Comparison of ENCODE assay signal across 8 worm cellular contexts in genomic region chrII:7363990-7364455, ce11.
TF ChIP-seq lines count a peak whose summit lies in the region.

msra-1 (minus strand) TSS chrII:7364040.

TF ChIP-seq in whole organism, L1 larva, 84 proteins besides CTCF, POLR2A, EP300 and RAD21 (continues in another document):
- TF ChIP-seq ets-5 (GFP tag; IDR thresholded peaks at IDR 0.05; lab: Robert Waterston, UW) = no peak
- peak; percentile 98 for TF ChIP-seq skn-1 (tag; optimal IDR thresholded peaks at IDR 0.05; lab: Kevin White, UChicago)
- TF ChIP-seq mdl-1 (tag; optimal IDR thresholded peaks at IDR 0.05; lab: Kevin White, UChicago) = no peak
- TF ChIP-seq aha-1 (tag; optimal IDR thresholded peaks at IDR 0.05; lab: Kevin White, UChicago) = no peak
- no peak for TF ChIP-seq zag-1 (tag; optimal IDR thresholded peaks at IDR 0.05; lab: Kevin White, UChicago)
- no peak for TF ChIP-seq ama-1 (optimal IDR thresholded peaks at IDR 0.05; lab: Kevin White, UChicago)
- TF ChIP-seq lsy-2 (tag; optimal IDR thresholded peaks at IDR 0.05; lab: Kevin White, UChicago) = peak; percentile 14 to 57
- TF ChIP-seq mep-1 (tag; optimal IDR thresholded peaks at IDR 0.05; lab: Kevin White, UChicago) = peak; percentile 50
- TF ChIP-seq efl-3 (GFP tag; optimal IDR thresholded peaks at IDR 0.05; lab: Kevin White, UChicago) = no peak
- peak; percentile 47 for TF ChIP-seq nhr-71 (tag; optimal IDR thresholded peaks at IDR 0.05; lab: Kevin White, UChicago)
- TF ChIP-seq lir-3 (tag; optimal IDR thresholded peaks at IDR 0.05; lab: Kevin White, UChicago; ENCODE audit: poor library complexity) = peak; percentile 32
- no peak for TF ChIP-seq unc-62 (GFP tag; optimal IDR thresholded peaks at IDR 0.05; lab: Kevin White, UChicago)

TF ChIP-seq in whole organism, L2 larva, 48 proteins besides CTCF, POLR2A, EP300 and RAD21 (continues in another document):
- peak; percentile 39 for TF ChIP-seq unc-55 (GFP tag; optimal IDR thresholded peaks at IDR 0.05; lab: Kevin White, UChicago)
- TF ChIP-seq fos-1 (tag; optimal IDR thresholded peaks at IDR 0.05; lab: Kevin White, UChicago) = peak; percentile 88
- peak; percentile 75 for TF ChIP-seq crh-2 (tag; optimal IDR thresholded peaks at IDR 0.05; lab: Kevin White, UChicago)
- TF ChIP-seq lsy-2 (tag; optimal IDR thresholded peaks at IDR 0.05; lab: Kevin White, UChicago) = peak in 1 of 2 experiments; percentile 46
- peak; percentile 99 for TF ChIP-seq skn-1 (tag; optimal IDR thresholded peaks at IDR 0.05; lab: Kevin White, UChicago)
- TF ChIP-seq sma-3 (GFP tag; optimal IDR thresholded peaks at IDR 0.05; lab: Kevin White, UChicago) = no peak
- no peak for TF ChIP-seq ceh-82 (tag; optimal IDR thresholded peaks at IDR 0.05; lab: Kevin White, UChicago)
- no peak for TF ChIP-seq mdl-1 (tag; optimal IDR thresholded peaks at IDR 0.05; lab: Kevin White, UChicago)
- TF ChIP-seq nhr-129 (tag; optimal IDR thresholded peaks at IDR 0.05; lab: Kevin White, UChicago) = peak; percentile 88
- peak; percentile 77 for TF ChIP-seq sma-9 (GFP tag; optimal IDR thresholded peaks at IDR 0.05; lab: Kevin White, UChicago)
- TF ChIP-seq sma-9 (tag; optimal IDR thresholded peaks at IDR 0.05; lab: Kevin White, UChicago) = no peak

TF ChIP-seq in whole organism, L3 larva, 47 proteins besides CTCF, POLR2A, EP300 and RAD21 (continues in another document):
- TF ChIP-seq snpc-4 (tag; optimal IDR thresholded peaks at IDR 0.05; lab: Kevin White, UChicago) (peak; percentile 30), hmg-11 (tag; optimal IDR thresholded peaks at IDR 0.05; lab: Kevin White, UChicago) (peak; percentile 21), sea-2 (GFP tag; optimal IDR thresholded peaks at IDR 0.05; lab: Kevin White, UChicago) (no peak), elt-2 (tag; optimal IDR thresholded peaks at IDR 0.05; lab: Kevin White, UChicago) (peak; percentile 74), nfya-1 (tag; optimal IDR thresholded peaks at IDR 0.05; lab: Kevin White, UChicago; ENCODE audit: insufficient read depth) (peak; percentile 70), ceh-82 (tag; optimal IDR thresholded peaks at IDR 0.05; lab: Kevin White, UChicago) (no peak), skn-1 (tag; optimal IDR thresholded peaks at IDR 0.05; lab: Kevin White, UChicago) (peak; percentile 99), ceh-28 (tag; optimal IDR thresholded peaks at IDR 0.05; lab: Kevin White, UChicago) (peak; percentile 57), elt-3 (tag; optimal IDR thresholded peaks at IDR 0.05; lab: Kevin White, UChicago) (no peak), unc-39 (tag; optimal IDR thresholded peaks at IDR 0.05; lab: Kevin White, UChicago) (no peak), ceh-9 (tag; optimal IDR thresholded peaks at IDR 0.05; lab: Kevin White, UChicago) (no peak), pqm-1 (tag; optimal IDR thresholded peaks at IDR 0.05; lab: Kevin White, UChicago) (peak; percentile 72)

TF ChIP-seq in whole organism, L4 larva, 104 proteins besides CTCF, POLR2A, EP300 and RAD21 (continues in another document):
- TF ChIP-seq ZK546.5 (tag; optimal IDR thresholded peaks at IDR 0.05; lab: Kevin White, UChicago) (no peak), pha-4 (GFP tag; IDR thresholded peaks at IDR 0.05; lab: Robert Waterston, UW) (no peak), pha-4 (tag; optimal IDR thresholded peaks at IDR 0.05; lab: Kevin White, UChicago) (no peak), snpc-1.2 (GFP tag; IDR thresholded peaks at IDR 0.05; lab: Robert Waterston, UW) (no peak), ceh-62 (tag; optimal IDR thresholded peaks at IDR 0.05; lab: Kevin White, UChicago) (no peak), hmg-1.1 (GFP tag; IDR thresholded peaks at IDR 0.05; lab: Robert Waterston, UW) (peak; percentile 30; the same call in 1 of the 2 replicates), unc-39 (tag; optimal IDR thresholded peaks at IDR 0.05; lab: Kevin White, UChicago) (no peak), ceh-44 (GFP tag; IDR thresholded peaks at IDR 0.05; lab: Robert Waterston, UW) (no peak), nhr-77 (tag; optimal IDR thresholded peaks at IDR 0.05; lab: Kevin White, UChicago) (no peak), egl-27 (tag; optimal IDR thresholded peaks at IDR 0.05; lab: Kevin White, UChicago) (no peak), madf-9 (GFP tag; conservative IDR thresholded peaks at IDR 0.05; lab: Robert Waterston, UW) (no peak), lsy-2 (tag; optimal IDR thresholded peaks at IDR 0.05; lab: Kevin White, UChicago) (peak in 1 of 2 experiments; percentile 65)

TF ChIP-seq in whole organism, late embryonic, 69 proteins besides CTCF, POLR2A, EP300 and RAD21:
- TF ChIP-seq ahr-1 (tag; optimal IDR thresholded peaks at IDR 0.05; lab: Kevin White, UChicago) (no peak), unc-55 (GFP tag; optimal IDR thresholded peaks at IDR 0.05; lab: Kevin White, UChicago) (peak; percentile 90), dve-1 (tag; optimal IDR thresholded peaks at IDR 0.05; lab: Kevin White, UChicago) (peak; percentile 35)

TF ChIP-seq in whole organism, midembryonic, 9 proteins besides CTCF, POLR2A, EP300 and RAD21:
- no peak for TF ChIP-seq tab-1 (GFP tag; IDR thresholded peaks at IDR 0.05; lab: Robert Waterston, UW)
- TF ChIP-seq cog-1 (tag; optimal IDR thresholded peaks at IDR 0.05; lab: Kevin White, UChicago) = peak; percentile 66

TF ChIP-seq in whole organism, mixed stage, embryonic, 35 proteins besides CTCF, POLR2A, EP300 and RAD21:
- peak; percentile 65 for TF ChIP-seq ceh-39 (tag; optimal IDR thresholded peaks at IDR 0.05; lab: Kevin White, UChicago)
- TF ChIP-seq unc-120 (tag; optimal IDR thresholded peaks at IDR 0.05; lab: Kevin White, UChicago; ENCODE audit: poor library complexity, severe bottlenecking) = peak; percentile 21
- no peak for TF ChIP-seq nhr-12 (tag; optimal IDR thresholded peaks at IDR 0.05; lab: Kevin White, UChicago)
- TF ChIP-seq M03D4.4 (tag; optimal IDR thresholded peaks at IDR 0.05; lab: Kevin White, UChicago) = no peak
- TF ChIP-seq blmp-1 (tag; optimal IDR thresholded peaks at IDR 0.05; lab: Kevin White, UChicago) = no peak
- TF ChIP-seq sem-2 (GFP tag; optimal IDR thresholded peaks at IDR 0.05; lab: Kevin White, UChicago) = no peak
- TF ChIP-seq nhr-76 (tag; optimal IDR thresholded peaks at IDR 0.05; lab: Kevin White, UChicago) = no peak
- no peak for TF ChIP-seq mls-2 (tag; optimal IDR thresholded peaks at IDR 0.05; lab: Kevin White, UChicago)
- no peak for TF ChIP-seq snpc-4 (tag; optimal IDR thresholded peaks at IDR 0.05; lab: Kevin White, UChicago)
- peak; percentile 24 for TF ChIP-seq hlh-1 (tag; optimal IDR thresholded peaks at IDR 0.05; lab: Kevin White, UChicago)
- TF ChIP-seq cnd-1 (tag; optimal IDR thresholded peaks at IDR 0.05; lab: Kevin White, UChicago) = no peak
- TF ChIP-seq elt-1 (tag; optimal IDR thresholded peaks at IDR 0.05; lab: Kevin White, UChicago; ENCODE audit: borderline replicate concordance, insufficient read depth) = peak; percentile 18
- TF ChIP-seq nhr-237 (tag; optimal IDR thresholded peaks at IDR 0.05; lab: Kevin White, UChicago) = no peak
- TF ChIP-seq mab-5 (tag; optimal IDR thresholded peaks at IDR 0.05; lab: Kevin White, UChicago) = no peak
- peak; percentile 82 for TF ChIP-seq unc-62 (GFP tag; optimal IDR thresholded peaks at IDR 0.05; lab: Kevin White, UChicago)
- TF ChIP-seq ham-2 (GFP tag; optimal IDR thresholded peaks at IDR 0.05; lab: Kevin White, UChicago) = no peak
- TF ChIP-seq ces-1 (GFP tag; optimal IDR thresholded peaks at IDR 0.05; lab: Kevin White, UChicago) = peak; percentile 46
- no peak for TF ChIP-seq nhr-28 (tag; optimal IDR thresholded peaks at IDR 0.05; lab: Kevin White, UChicago)
- no peak for TF ChIP-seq bed-3 (GFP tag; optimal IDR thresholded peaks at IDR 0.05; lab: Kevin White, UChicago)

TF ChIP-seq in whole organism, young adult, 124 proteins besides CTCF, POLR2A, EP300 and RAD21:
- TF ChIP-seq attf-5 (GFP tag; optimal IDR thresholded peaks at IDR 0.05; lab: Kevin White, UChicago) (peak; percentile 22), hmg-1.2 (GFP tag; IDR thresholded peaks at IDR 0.05; lab: Robert Waterston, UW) (peak; percentile 32; the same call in 1 of the 2 replicates), ZK185.1 (tag; optimal IDR thresholded peaks at IDR 0.05; lab: Kevin White, UChicago; ENCODE audit: poor library complexity, severe bottlenecking) (peak; percentile 32), nhr-80 (tag; optimal IDR thresholded peaks at IDR 0.05; lab: Kevin White, UChicago) (peak; percentile 80), zfh-2 (GFP tag; conservative IDR thresholded peaks at IDR 0.05; lab: Robert Waterston, UW) (no peak)
TF ChIP-seq in whole organism, young adult: peak in this region for 4.
